Worm (Caenorhabditis elegans) whole organism, late embryonic: ENCODE measurements around the gene C15F1.8.

Source experiments
- Y22D7AL.16 ChIP-seq: sonication (generic microtip); optimal IDR thresholded peaks from 2 replicates; lab custom pipeline; 2016; ENCODE audit warnings: missing genetic modification characterization, missing compliant biosample characterization
- ceh-34 ChIP-seq: sonication (generic microtip); optimal IDR thresholded peaks from 2 replicates; lab custom pipeline; 2016; ENCODE audit warnings: mild to moderate bottlenecking, missing genetic modification characterization, missing compliant biosample characterization
- dve-1 ChIP-seq: sonication (generic microtip); optimal IDR thresholded peaks from 2 replicates; lab custom pipeline; 2017; ENCODE audit warnings: antibody characterized with exemption, mild to moderate bottlenecking, missing genetic modification characterization, missing compliant biosample characterization
- lin-11 ChIP-seq: fragments of 200-800 bp; sonication (Bioruptor generic); optimal IDR thresholded peaks from 2 replicates; lab custom pipeline; 2018; ENCODE audit warnings: mild to moderate bottlenecking, missing genetic modification characterization, missing compliant biosample characterization
- pha-4 ChIP-seq: fragments of 150-350 bp; optimal IDR thresholded peaks from 2 replicates; lab custom pipeline; 2018; ENCODE audit warnings: missing biosample characterization, missing genetic modification reagents, missing genetic modification characterization
- unc-3 ChIP-seq, 2 experiments: fragments of 200-800 bp in 1 of 2; sonication (Bioruptor generic) in 1 of 2; sonication (generic microtip) in 1 of 2; conservative IDR thresholded peaks in 1 of 2; optimal IDR thresholded peaks in 1 of 2; 2 replicates each; pipeline versions ENCODE4 v1.3.6 to Lab custom; 2016 to 2022; ENCODE audit warnings: missing compliant biosample characterization in 2 of 2, missing genetic modification characterization in 2 of 2, missing genetic modification reagents in 1 of 2
- unc-55 ChIP-seq: sonication (generic microtip); optimal IDR thresholded peaks from 2 replicates; lab custom pipeline; 2017; ENCODE audit warnings: missing biosample characterization, missing genetic modification reagents, missing genetic modification characterization
- ztf-16 ChIP-seq: sonication (generic microtip); optimal IDR thresholded peaks from 2 replicates; lab custom pipeline; 2017; ENCODE audit warnings: missing genetic modification characterization, missing compliant biosample characterization

DNA sequence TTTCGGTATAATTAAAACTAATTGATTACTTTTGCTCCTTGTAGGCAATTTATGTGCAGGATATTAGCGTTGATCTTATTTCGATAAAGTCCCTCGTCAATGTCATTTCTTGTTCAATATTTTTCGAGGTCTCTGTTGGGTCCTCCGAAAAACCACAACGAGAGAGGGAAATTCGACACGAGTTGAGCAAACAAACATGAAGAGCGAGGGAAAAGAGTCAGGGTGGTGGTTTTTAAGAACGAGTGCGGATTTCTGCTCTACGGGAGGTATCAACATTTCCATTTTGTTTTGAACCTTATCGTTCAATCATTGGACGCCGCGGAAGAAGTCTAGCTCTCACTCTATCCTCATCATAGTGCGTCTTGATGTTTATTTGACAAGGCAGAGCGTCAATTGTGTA is 42.9 kb downstream of the C15F1.8 start:
- TF ChIP-seq dve-1 (tag; lab: Kevin White, UChicago) (no peak), ceh-34 (peak; percentile 92), lin-11 (tag; lab: Kevin White, UChicago) (no peak), pha-4 (tag; lab: Kevin White, UChicago) (no peak), unc-3 (GFP tag; conservative IDR thresholded peaks at IDR 0.05; lab: Robert Waterston, UW) (no peak), unc-3 (tag; optimal IDR thresholded peaks at IDR 0.05; lab: Kevin White, UChicago) (no peak), unc-55 (GFP tag; lab: Kevin White, UChicago) (no peak), ztf-16 (tag; lab: Kevin White, UChicago) (no peak), Y22D7AL.16 (no peak)
